Worm (Caenorhabditis elegans): ENCODE data around the gene cls-1.

- TF ChIP-seq fkh-10 (GFP tag; optimal IDR thresholded peaks at IDR 0.05), result no peak
- no peak for TF ChIP-seq unc-62 (GFP tag; optimal IDR thresholded peaks at IDR 0.05)
- no peak for TF ChIP-seq snpc-4 (tag; optimal IDR thresholded peaks at IDR 0.05)
- no peak for TF ChIP-seq aly-2 (tag; optimal IDR thresholded peaks at IDR 0.05)
- TF ChIP-seq tbx-2 (tag; optimal IDR thresholded peaks at IDR 0.05), result no peak
- TF ChIP-seq ztf-11 (tag; optimal IDR thresholded peaks at IDR 0.05), result no peak
- TF ChIP-seq nhr-25 (tag; optimal IDR thresholded peaks at IDR 0.05), result no peak
- TF ChIP-seq zag-1 (tag; optimal IDR thresholded peaks at IDR 0.05), result no peak
Observed at ce11 chrIII:7533012-7533411, 25.0 kb downstream of the cls-1 start.
